Worm (Caenorhabditis elegans) whole organism, mixed stage, embryonic: ENCODE results near the gene srg-60.

Source experiments
- M03D4.4 ChIP-seq: sonication (generic microtip); optimal IDR thresholded peaks from 2 replicates; lab custom pipeline; 2017; ENCODE audit warnings: mild to moderate bottlenecking, missing genetic modification characterization, missing compliant biosample characterization
- blmp-1 ChIP-seq: fragments of 150-350 bp; optimal IDR thresholded peaks from 2 replicates; lab custom pipeline; 2014; ENCODE audit warnings: missing biosample characterization, missing genetic modification characterization
- ceh-39 ChIP-seq: fragments of 150-350 bp; optimal IDR thresholded peaks from 2 replicates; lab custom pipeline; 2014; ENCODE audit warnings: missing biosample characterization, missing genetic modification characterization
- ceh-83 ChIP-seq: fragments of 200-800 bp; sonication (Bioruptor generic); optimal IDR thresholded peaks from 2 replicates; lab custom pipeline; 2018; ENCODE audit warnings: mild to moderate bottlenecking, missing genetic modification characterization, missing compliant biosample characterization
- ces-1 ChIP-seq: fragments of 150-350 bp; optimal IDR thresholded peaks from 2 replicates; lab custom pipeline; 2014; ENCODE audit warnings: missing biosample characterization, missing genetic modification reagents, missing genetic modification characterization
- drap-1 ChIP-seq: fragments of 200-800 bp; sonication (Bioruptor generic); optimal IDR thresholded peaks from 3 replicates; lab custom pipeline; 2018; ENCODE audit warnings: mild to moderate bottlenecking, missing genetic modification characterization, missing compliant biosample characterization
- elt-1 ChIP-seq: sonication (generic microtip); optimal IDR thresholded peaks from 2 replicates; lab custom pipeline; 2017; ENCODE audit warnings: missing genetic modification characterization, mild to moderate bottlenecking, missing compliant biosample characterization, antibody characterized with exemption, moderate library complexity, borderline replicate concordance; ENCODE audit not compliant: insufficient read depth
- elt-3 ChIP-seq: fragments of 150-350 bp; optimal IDR thresholded peaks from 2 replicates; lab custom pipeline; 2014; ENCODE audit warnings: missing biosample characterization, missing genetic modification characterization
- flh-1 ChIP-seq: fragments of 200-800 bp; sonication (Bioruptor generic); optimal IDR thresholded peaks from 2 replicates; lab custom pipeline; 2018; ENCODE audit warnings: mild to moderate bottlenecking, missing genetic modification characterization, moderate library complexity, missing compliant biosample characterization
- ham-2 ChIP-seq: fragments of 200-800 bp; sonication (Bioruptor generic); optimal IDR thresholded peaks from 2 replicates; lab custom pipeline; 2018; ENCODE audit warnings: mild to moderate bottlenecking, missing genetic modification characterization, missing compliant biosample characterization
- hlh-1 ChIP-seq: fragments of 150-350 bp; optimal IDR thresholded peaks from 2 replicates; lab custom pipeline; 2014; ENCODE audit warnings: missing biosample characterization, missing genetic modification reagents, missing genetic modification characterization
- lin-32 ChIP-seq: fragments of 200-800 bp; sonication (Bioruptor generic); optimal IDR thresholded peaks from 2 replicates; lab custom pipeline; 2018; ENCODE audit warnings: mild to moderate bottlenecking, missing genetic modification characterization, missing compliant biosample characterization
- mab-5 ChIP-seq: fragments of 150-350 bp; optimal IDR thresholded peaks from 2 replicates; lab custom pipeline; 2014; ENCODE audit warnings: missing biosample characterization, missing genetic modification characterization
- mep-1 ChIP-seq: fragments of 150-350 bp; optimal IDR thresholded peaks from 2 replicates; lab custom pipeline; 2017; ENCODE audit warnings: missing biosample characterization, missing genetic modification reagents, missing genetic modification characterization, inconsistent platforms
- mls-2 ChIP-seq: sonication (generic microtip); optimal IDR thresholded peaks from 2 replicates; lab custom pipeline; 2016; ENCODE audit warnings: mild to moderate bottlenecking, missing genetic modification characterization, moderate library complexity, missing compliant biosample characterization
- nhr-12 ChIP-seq: fragments of 150-350 bp; optimal IDR thresholded peaks from 2 replicates; lab custom pipeline; 2014; ENCODE audit warnings: missing biosample characterization, missing genetic modification characterization
- nhr-2 ChIP-seq: fragments of 150-350 bp; optimal IDR thresholded peaks from 2 replicates; lab custom pipeline; 2014; ENCODE audit warnings: missing biosample characterization, missing genetic modification characterization
- nhr-237 ChIP-seq: fragments of 150-350 bp; optimal IDR thresholded peaks from 2 replicates; lab custom pipeline; 2014; ENCODE audit warnings: missing biosample characterization, missing genetic modification characterization
- nhr-28 ChIP-seq: fragments of 150-350 bp; optimal IDR thresholded peaks from 2 replicates; lab custom pipeline; 2014; ENCODE audit warnings: missing biosample characterization, missing genetic modification characterization
- nhr-76 ChIP-seq: sonication (generic microtip); optimal IDR thresholded peaks from 2 replicates; lab custom pipeline; 2017; ENCODE audit warnings: missing biosample characterization, missing genetic modification characterization
- pha-4 ChIP-seq: fragments of 150-350 bp; optimal IDR thresholded peaks from 2 replicates; lab custom pipeline; 2018; ENCODE audit warnings: missing biosample characterization, missing genetic modification reagents, missing genetic modification characterization
- sem-2 ChIP-seq: fragments of 200-800 bp; sonication (Bioruptor generic); optimal IDR thresholded peaks from 2 replicates; lab custom pipeline; 2018; ENCODE audit warnings: mild to moderate bottlenecking, missing genetic modification characterization, missing compliant biosample characterization
- snpc-4 ChIP-seq: fragments of 150-350 bp; optimal IDR thresholded peaks from 2 replicates; lab custom pipeline; 2014; ENCODE audit warnings: missing biosample characterization, missing genetic modification characterization
- tbx-8 ChIP-seq: fragments of 200-800 bp; sonication (Bioruptor generic); optimal IDR thresholded peaks from 2 replicates; lab custom pipeline; 2018; ENCODE audit warnings: mild to moderate bottlenecking, missing genetic modification characterization, moderate library complexity, missing compliant biosample characterization
- unc-120 ChIP-seq: sonication (generic microtip); optimal IDR thresholded peaks from 2 replicates; lab custom pipeline; 2017; ENCODE audit warnings: missing genetic modification characterization, missing compliant biosample characterization; ENCODE audit not compliant: poor library complexity, severe bottlenecking
- unc-39 ChIP-seq: fragments of 150-350 bp; optimal IDR thresholded peaks from 2 replicates; lab custom pipeline; 2014; ENCODE audit warnings: missing biosample characterization, missing genetic modification characterization
- unc-62 ChIP-seq: fragments of 150-350 bp; optimal IDR thresholded peaks from 2 replicates; lab custom pipeline; 2014; ENCODE audit warnings: missing biosample characterization, missing genetic modification reagents, missing genetic modification characterization
- ztf-11 ChIP-seq: fragments of 150-350 bp; optimal IDR thresholded peaks from 2 replicates; lab custom pipeline; 2014; ENCODE audit warnings: missing biosample characterization, missing genetic modification characterization

Gene srg-60

ce11 chrV:2746404-2746803, 23.9 kb upstream of the srg-60 start:
- TF ChIP-seq ham-2 (GFP tag; lab: Kevin White, UChicago) (no peak), mls-2 (no peak), blmp-1 (no peak), mab-5 (tag; lab: Kevin White, UChicago) (no peak)

- TF ChIP-seq ceh-83 (GFP tag; lab: Kevin White, UChicago) (no peak), elt-1 (no peak)
Measured at ce11 chrV:2742298-2742697, 19.8 kb upstream of the srg-60 start, which contains the start of gene srg-62. TSS of gene srg-62 (minus strand) at chrV:2742398.

DNA sequence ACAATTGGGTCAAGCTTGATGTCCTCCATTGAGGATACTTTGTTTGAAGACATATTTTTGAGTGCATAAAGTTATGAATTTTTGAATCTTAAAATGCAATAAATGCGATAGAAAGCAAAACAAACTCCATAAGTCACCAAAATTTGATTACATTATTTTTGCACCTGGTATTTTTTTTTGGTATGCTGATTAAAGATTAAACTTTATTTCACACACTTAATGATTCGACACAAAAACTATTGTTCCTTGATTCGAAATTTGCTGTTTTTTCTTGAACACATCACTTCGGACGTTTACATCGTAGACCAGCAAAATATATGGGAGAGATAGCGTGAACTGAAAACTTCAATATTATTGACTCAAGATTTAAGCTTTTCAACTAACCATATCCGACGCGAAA, 17.8 kb upstream of the srg-60 start, which contains the start of gene srg-61:
Gene srg-61 (minus strand): TSS at position 101 of the 400 bp plus-strand sequence.
- no peak for TF ChIP-seq nhr-76
- no peak for TF ChIP-seq ham-2 (GFP tag; lab: Kevin White, UChicago)
- TF ChIP-seq flh-1 (GFP tag; lab: Kevin White, UChicago) = no peak
- TF ChIP-seq nhr-2 (tag; lab: Kevin White, UChicago) = no peak
- TF ChIP-seq ztf-11 (tag; lab: Kevin White, UChicago) = no peak
- no peak for TF ChIP-seq unc-62 (GFP tag; lab: Kevin White, UChicago)
- no peak for TF ChIP-seq snpc-4 (tag; lab: Kevin White, UChicago)
- no peak for TF ChIP-seq drap-1
- TF ChIP-seq lin-32 (GFP tag; lab: Kevin White, UChicago) = no peak

DNA sequence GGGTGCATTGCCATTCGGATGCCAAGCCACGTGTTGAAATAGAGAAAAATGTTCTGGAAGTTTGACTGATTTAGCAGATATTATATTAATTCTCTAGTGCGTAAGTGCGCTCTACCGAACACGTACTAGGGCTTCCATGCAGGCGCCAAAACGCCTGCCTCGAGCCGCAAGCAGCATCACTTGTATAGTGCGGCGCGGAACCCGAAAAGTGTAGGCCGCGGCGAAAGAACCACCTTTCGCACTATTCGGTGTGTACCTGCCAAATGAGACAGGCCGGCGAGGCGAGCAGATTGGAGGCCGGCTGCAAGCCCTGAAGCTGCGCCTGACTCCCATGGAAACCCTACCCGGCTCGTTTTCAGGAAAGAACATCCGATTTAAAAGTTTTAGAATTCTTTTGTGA, 17.2 kb upstream of the srg-60 start:
- no peak for TF ChIP-seq blmp-1
- TF ChIP-seq elt-1 = no peak
- no peak for TF ChIP-seq pha-4 (tag; lab: Kevin White, UChicago)
- TF ChIP-seq ces-1 (GFP tag; lab: Kevin White, UChicago) = no peak
- no peak for TF ChIP-seq flh-1 (GFP tag; lab: Kevin White, UChicago)
- no peak for TF ChIP-seq unc-39 (tag; lab: Kevin White, UChicago)
- TF ChIP-seq elt-3 (tag; lab: Kevin White, UChicago) = no peak
- TF ChIP-seq tbx-8 (GFP tag; lab: Kevin White, UChicago) = no peak
- no peak for TF ChIP-seq drap-1
- no peak for TF ChIP-seq unc-62 (GFP tag; lab: Kevin White, UChicago)
- no peak for TF ChIP-seq nhr-12

ce11 chrV:2738174-2738573, 15.7 kb upstream of the srg-60 start, which contains the start of gene srg-56:
TSS of gene srg-56 (minus strand) at chrV:2738274.
- no peak for TF ChIP-seq unc-62 (GFP tag; lab: Kevin White, UChicago)
- no peak for TF ChIP-seq mep-1 (tag; lab: Kevin White, UChicago)
- TF ChIP-seq hlh-1 (tag; lab: Kevin White, UChicago) = no peak
- no peak for TF ChIP-seq sem-2 (GFP tag; lab: Kevin White, UChicago)

DNA sequence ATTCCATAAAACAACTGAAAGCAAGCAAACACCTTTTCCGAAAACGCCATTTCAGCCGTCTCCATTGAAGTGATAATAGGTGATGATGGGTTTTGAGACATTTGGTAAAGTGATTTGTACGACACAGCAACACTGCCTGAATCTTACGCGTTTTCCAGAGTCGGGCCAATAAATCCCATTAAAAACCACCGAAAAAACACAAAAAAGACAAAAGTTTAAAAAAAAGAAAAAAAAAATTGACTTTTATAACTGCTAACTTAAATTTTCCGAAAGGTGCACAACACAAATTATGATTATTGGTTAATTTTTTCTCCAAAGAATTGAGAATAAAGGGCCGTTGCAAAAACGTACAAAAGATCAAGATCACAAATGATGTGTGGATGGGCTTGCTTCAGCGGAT, 11.9 kb upstream of the srg-60 start, which contains the start of gene srg-57:
Gene srg-57 (minus strand): TSS at position 101 of the 400 bp plus-strand sequence.
- TF ChIP-seq ceh-39 (tag; lab: Kevin White, UChicago) = no peak
- no peak for TF ChIP-seq ham-2 (GFP tag; lab: Kevin White, UChicago)
- TF ChIP-seq unc-39 (tag; lab: Kevin White, UChicago) = no peak
- TF ChIP-seq tbx-8 (GFP tag; lab: Kevin White, UChicago) = no peak
- no peak for TF ChIP-seq M03D4.4
- TF ChIP-seq nhr-28 (tag; lab: Kevin White, UChicago) = no peak
- TF ChIP-seq pha-4 (tag; lab: Kevin White, UChicago) = no peak
- TF ChIP-seq elt-1 = no peak
- TF ChIP-seq ztf-11 (tag; lab: Kevin White, UChicago) = no peak

- TF ChIP-seq lin-32 (GFP tag; lab: Kevin White, UChicago) (no peak), nhr-76 (no peak), nhr-237 (tag; lab: Kevin White, UChicago) (no peak), unc-120 (tag; lab: Kevin White, UChicago) (no peak), ceh-39 (tag; lab: Kevin White, UChicago) (no peak), unc-39 (tag; lab: Kevin White, UChicago) (no peak)
Measured at ce11 chrV:2730784-2731480, 8.5 kb upstream of the srg-60 start, which contains the start of gene dod-3. TSS of gene dod-3 (minus strand) at chrV:2731098.
